Fruit fly (Drosophila melanogaster) whole organism, wandering third instar larva: ENCODE results near the gene CG7884.

Experiments
- CG9705 ChIP-seq: fragments of 200-800 bp; sonication (Bioruptor generic); optimal IDR thresholded peaks from 2 replicates; lab custom pipeline; 2018; ENCODE audit warnings: missing biosample characterization, mild to moderate bottlenecking, missing genetic modification characterization
- Dfd ChIP-seq: fragments of >200 bp; optimal IDR thresholded peaks from 2 replicates; lab custom pipeline; 2017; ENCODE audit warnings: missing biosample characterization, missing genetic modification characterization
- GATAd ChIP-seq: sonication (Bioruptor generic); optimal IDR thresholded peaks from 2 replicates; lab custom pipeline; 2016; ENCODE audit warnings: missing biosample characterization, missing genetic modification characterization
- Hr78 ChIP-seq: fragments of >200 bp; optimal IDR thresholded peaks from 2 replicates; lab custom pipeline; 2017; ENCODE audit warnings: missing biosample characterization, missing genetic modification characterization
- br ChIP-seq: fragments of 200-800 bp; sonication (Bioruptor generic); optimal IDR thresholded peaks from 2 replicates; lab custom pipeline; 2016; ENCODE audit warnings: missing biosample characterization, missing genetic modification characterization
- brk ChIP-seq: fragments of 200-800 bp; sonication (Bioruptor generic); optimal IDR thresholded peaks from 2 replicates; lab custom pipeline; 2016; ENCODE audit warnings: missing biosample characterization, mild to moderate bottlenecking, missing genetic modification characterization
- dl ChIP-seq, 2 experiments: fragments of 175-275, 200-275 bp in 1 of 2; fragments of 200-275 bp in 1 of 2; sonication (Bioruptor generic); optimal IDR thresholded peaks; lab custom pipeline; 2018; ENCODE audit warnings: mild to moderate bottlenecking in 2 of 2, missing biosample characterization in 2 of 2, missing genetic modification characterization in 2 of 2, moderate library complexity in 2 of 2; ENCODE audit not compliant: partially characterized antibody in 2 of 2, insufficient read depth in 1 of 2
- dsf ChIP-seq: sonication (Bioruptor generic); optimal IDR thresholded peaks from 2 replicates; lab custom pipeline; 2016; ENCODE audit warnings: missing biosample characterization, missing genetic modification characterization, borderline replicate concordance
- foxo ChIP-seq, 2 experiments: fragments of 200-800 bp; sonication (Bioruptor generic); optimal IDR thresholded peaks; 2 replicates in 1 of 2; 3 replicates in 1 of 2; lab custom pipeline; 2016 to 2017; ENCODE audit warnings: missing biosample characterization in 2 of 2, missing genetic modification characterization in 2 of 2
- fru ChIP-seq: fragments of 200-800 bp; sonication (Bioruptor generic); optimal IDR thresholded peaks from 3 replicates; lab custom pipeline; 2016; ENCODE audit warnings: missing biosample characterization, mild to moderate bottlenecking, missing genetic modification characterization
- h ChIP-seq: fragments of 200-800 bp; sonication (Bioruptor generic); optimal IDR thresholded peaks from 3 replicates; lab custom pipeline; 2016; ENCODE audit warnings: missing biosample characterization, mild to moderate bottlenecking, missing genetic modification characterization
- lola ChIP-seq: fragments of >200 bp; optimal IDR thresholded peaks from 2 replicates; lab custom pipeline; 2017; ENCODE audit warnings: missing biosample characterization, missing genetic modification characterization
- pan ChIP-seq: fragments of >200 bp; optimal IDR thresholded peaks from 2 replicates; lab custom pipeline; 2017
- psq ChIP-seq: fragments of 200-800 bp; sonication (Bioruptor generic); optimal IDR thresholded peaks from 3 replicates; lab custom pipeline; 2017; ENCODE audit warnings: missing biosample characterization, mild to moderate bottlenecking, missing genetic modification characterization, moderate library complexity

DNA sequence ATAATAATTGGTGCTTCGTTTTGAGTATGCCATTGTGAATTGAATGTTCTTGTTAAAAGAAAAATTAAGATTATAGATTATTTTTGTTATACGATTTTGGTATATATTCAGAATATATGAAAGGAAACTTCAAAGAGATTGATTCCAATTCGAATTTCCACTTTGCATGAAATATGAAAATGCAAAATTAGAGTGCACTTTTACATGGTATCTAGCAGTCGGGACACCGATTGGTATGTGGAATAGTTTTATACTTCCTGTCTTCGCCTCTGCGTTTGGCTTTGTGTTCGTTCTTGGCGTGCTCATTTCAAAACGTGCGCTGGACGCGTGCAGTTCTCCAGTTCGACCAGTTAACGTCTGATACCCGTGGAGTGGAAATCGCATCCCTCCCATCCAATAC lies 37.3 kb upstream of the CG7884 start, which contains the start of gene CG33253:
- TF ChIP-seq br (GFP tag; lab: Kevin White, UChicago) (no peak), fru (no peak), h (GFP tag; lab: Kevin White, UChicago) (no peak), CG9705 (GFP tag; lab: Kevin White, UChicago) (no peak), dsf (no peak), psq (GFP tag; lab: Kevin White, UChicago) (no peak), lola (GFP tag; lab: Kevin White, UChicago) (no peak), dl (GFP tag; optimal IDR thresholded peaks at IDR 0.05; lab: Kevin White, UChicago; ENCODE audit: insufficient read depth in 1 of 2, partially characterized antibody in 2 of 2) (no peak), foxo (GFP tag; optimal IDR thresholded peaks at IDR 0.05; lab: Kevin White, UChicago) (no peak), Dfd (GFP tag; lab: Kevin White, UChicago) (no peak), pan (lab: Kevin White, UChicago) (no peak), Hr78 (GFP tag; lab: Kevin White, UChicago) (no peak), brk (GFP tag; lab: Kevin White, UChicago) (no peak), GATAd (no peak)
